Worm (Caenorhabditis elegans): ENCODE results near the gene taap-1.

ce11 chrII:8494228-8494717 lies 10.6 kb upstream of the taap-1 start, which contains the start of gene M05D6.9:
- TF ChIP-seq C17E4.6 (GFP tag; IDR thresholded peaks at IDR 0.05) (no peak), tbp1 (GFP tag; optimal IDR thresholded peaks at IDR 0.05) (no peak), rpc-1 (optimal IDR thresholded peaks at IDR 0.05) (no peak), rpc-1 (tag; optimal IDR thresholded peaks at IDR 0.05) (no peak), unc-62 (GFP tag; optimal IDR thresholded peaks at IDR 0.05) (no peak), nfya-2 (GFP tag; IDR thresholded peaks at IDR 0.05) (no peak), F57C9.4 (tag; optimal IDR thresholded peaks at IDR 0.05) (no peak), bed-2 (GFP tag; IDR thresholded peaks at IDR 0.05) (no peak), dox-1 (GFP tag; IDR thresholded peaks at IDR 0.05) (no peak), B0019.2 (GFP tag; conservative IDR thresholded peaks at IDR 0.05) (no peak), F23B12.7 (tag; optimal IDR thresholded peaks at IDR 0.05; ENCODE audit: insufficient read depth) (no peak)
